Fruit fly (Drosophila melanogaster) whole organism, embryonic: ENCODE measurements around the gene DEF8.

Experiments
- Antp ChIP-seq: fragments of 200-800 bp; sonication (Bioruptor generic); optimal IDR thresholded peaks from 3 replicates; lab custom pipeline; 2016; ENCODE audit warnings: missing biosample characterization, missing genetic modification characterization
- BtbVII ChIP-seq: fragments of 200-800 bp; sonication (Bioruptor generic); optimal IDR thresholded peaks from 3 replicates; lab custom pipeline; 2017; ENCODE audit warnings: missing biosample characterization, mild to moderate bottlenecking, missing genetic modification characterization
- CG10267 ChIP-seq: fragments of 200-800 bp; sonication (Bioruptor generic); optimal IDR thresholded peaks from 2 replicates; lab custom pipeline; 2018; ENCODE audit warnings: missing biosample characterization, mild to moderate bottlenecking, missing genetic modification characterization, moderate library complexity
- CG10654 ChIP-seq: fragments of 200-800 bp; sonication (Bioruptor generic); optimal IDR thresholded peaks from 2 replicates; lab custom pipeline; 2016; ENCODE audit warnings: missing biosample characterization, missing genetic modification characterization
- CG11456 ChIP-seq: fragments of 200-800 bp; sonication (Bioruptor generic); IDR thresholded peaks from 3 replicates; pipeline ENCODE4 v1.3.6; 2022; ENCODE audit warnings: missing biosample characterization, missing genetic modification characterization
- CG11695 ChIP-seq: fragments of 200-800 bp; sonication (Bioruptor generic); IDR thresholded peaks from 3 replicates; pipeline ENCODE4 v1.3.6; 2022; ENCODE audit warnings: missing biosample characterization, missing genetic modification characterization
- CG13775 ChIP-seq: fragments of 200-800 bp; sonication (Bioruptor generic); optimal IDR thresholded peaks from 3 replicates; lab custom pipeline; 2017; ENCODE audit warnings: missing biosample characterization, mild to moderate bottlenecking, missing genetic modification characterization
- CG13894 ChIP-seq: fragments of 200-800 bp; sonication (Bioruptor generic); optimal IDR thresholded peaks from 3 replicates; lab custom pipeline; 2018; ENCODE audit warnings: missing biosample characterization, mild to moderate bottlenecking, missing genetic modification characterization, moderate library complexity
- CG14860 ChIP-seq: fragments of 200-800 bp; sonication (Bioruptor generic); IDR thresholded peaks from 3 replicates; pipeline ENCODE4 v1.3.6; 2022; ENCODE audit warnings: missing biosample characterization, missing genetic modification characterization; ENCODE audit not compliant: partially characterized antibody
- CG16779 ChIP-seq: fragments of 200-800 bp; sonication (Bioruptor generic); IDR thresholded peaks from 2 replicates; pipeline ENCODE4 v1.3.6; 2022; ENCODE audit warnings: missing biosample characterization, missing genetic modification characterization
- CG17612 ChIP-seq: fragments of 200-800 bp; sonication (Bioruptor generic); IDR thresholded peaks from 2 replicates; pipeline ENCODE4 v1.3.6; 2022; ENCODE audit warnings: missing biosample characterization, missing genetic modification characterization
- CG2199 ChIP-seq: fragments of 200-800 bp; sonication (Bioruptor generic); IDR thresholded peaks from 3 replicates; pipeline ENCODE4 v1.3.6; 2022; ENCODE audit warnings: missing biosample characterization, missing genetic modification characterization
- CG3281 ChIP-seq: fragments of 200-800 bp; sonication (Bioruptor generic); optimal IDR thresholded peaks from 3 replicates; lab custom pipeline; 2017; ENCODE audit warnings: missing biosample characterization, mild to moderate bottlenecking, missing genetic modification characterization
- CG33557 ChIP-seq: fragments of 200-800 bp; sonication (Bioruptor generic); optimal IDR thresholded peaks from 2 replicates; lab custom pipeline; 2019; ENCODE audit warnings: missing biosample characterization, mild to moderate bottlenecking, missing genetic modification characterization, moderate library complexity
- CG4360 ChIP-seq: fragments of 200-800 bp; sonication (Bioruptor generic); IDR thresholded peaks from 2 replicates; pipeline ENCODE4 v1.3.6; 2022; ENCODE audit warnings: missing biosample characterization, missing genetic modification characterization
- CG43689 ChIP-seq: fragments of 200-800 bp; sonication (Bioruptor generic); IDR thresholded peaks from 2 replicates; pipeline ENCODE4 v1.3.6; 2022; ENCODE audit warnings: missing biosample characterization, missing genetic modification characterization
- CG6854 ChIP-seq: fragments of 200-800 bp; sonication (Bioruptor generic); optimal IDR thresholded peaks from 3 replicates; lab custom pipeline; 2017; ENCODE audit warnings: missing biosample characterization, mild to moderate bottlenecking, missing genetic modification characterization
- CG7786 ChIP-seq: fragments of 200-800 bp; sonication (Bioruptor generic); optimal IDR thresholded peaks from 2 replicates; lab custom pipeline; 2016; ENCODE audit warnings: missing biosample characterization, missing genetic modification characterization
- CG8944 ChIP-seq: fragments of 200-800 bp; sonication (Bioruptor generic); optimal IDR thresholded peaks from 3 replicates; lab custom pipeline; 2016; ENCODE audit warnings: missing biosample characterization, missing genetic modification characterization
- D19A ChIP-seq: fragments of 200-800 bp; optimal IDR thresholded peaks from 3 replicates; lab custom pipeline; 2019; ENCODE audit warnings: missing biosample characterization, mild to moderate bottlenecking, missing genetic modification characterization, moderate library complexity
- Deaf1 ChIP-seq: fragments of 200-800 bp; optimal IDR thresholded peaks from 3 replicates; lab custom pipeline; 2019; ENCODE audit warnings: missing biosample characterization, mild to moderate bottlenecking, missing genetic modification characterization, moderate library complexity
- Gug ChIP-seq: fragments of 200-800 bp; sonication (Bioruptor generic); IDR thresholded peaks from 4 replicates; pipeline ENCODE4 v1.3.6; 2022; ENCODE audit warnings: missing biosample characterization, missing genetic modification characterization
- HLH3B ChIP-seq: fragments of 200-800 bp; sonication (Bioruptor generic); IDR thresholded peaks from 2 replicates; pipeline ENCODE4 v1.3.6; 2022; ENCODE audit warnings: missing biosample characterization, missing genetic modification characterization
- Hand ChIP-seq: fragments of 200-800 bp; sonication (Bioruptor generic); optimal IDR thresholded peaks from 2 replicates; lab custom pipeline; 2017; ENCODE audit warnings: mild to moderate bottlenecking, missing biosample characterization, missing genetic modification reagents, missing genetic modification characterization
- NC2α ChIP-seq: fragments of 200-800 bp; sonication (Bioruptor generic); optimal IDR thresholded peaks from 2 replicates; lab custom pipeline; 2016; ENCODE audit warnings: missing biosample characterization, missing genetic modification characterization
- Rfx ChIP-seq: fragments of 200-800 bp; sonication (Bioruptor generic); IDR thresholded peaks from 2 replicates; pipeline ENCODE4 v1.3.6; 2022; ENCODE audit warnings: missing biosample characterization, missing genetic modification characterization
- Side ChIP-seq: fragments of 200-800 bp; sonication (Bioruptor generic); optimal IDR thresholded peaks from 2 replicates; lab custom pipeline; 2016; ENCODE audit warnings: missing biosample characterization, missing genetic modification characterization
- Sin3A ChIP-seq: fragments of >200 bp; optimal IDR thresholded peaks from 2 replicates; lab custom pipeline; 2018
- Spps ChIP-seq: fragments of 200-800 bp; sonication (Bioruptor generic); optimal IDR thresholded peaks from 2 replicates; lab custom pipeline; 2018; ENCODE audit warnings: missing biosample characterization, mild to moderate bottlenecking, missing genetic modification characterization
- Sry-δ ChIP-seq: fragments of 200-800 bp; sonication (Bioruptor generic); optimal IDR thresholded peaks from 2 replicates; lab custom pipeline; 2016; ENCODE audit warnings: missing biosample characterization, missing genetic modification characterization
- Ssrp ChIP-seq: fragments of 200-800 bp; sonication (Bioruptor generic); optimal IDR thresholded peaks from 2 replicates; lab custom pipeline; 2018; ENCODE audit warnings: missing biosample characterization, mild to moderate bottlenecking, missing genetic modification characterization, moderate library complexity
- TFAM ChIP-seq: fragments of 200-800 bp; sonication (Bioruptor generic); optimal IDR thresholded peaks from 2 replicates; lab custom pipeline; 2017; ENCODE audit warnings: missing biosample characterization, missing genetic modification characterization, inconsistent platforms
- chm ChIP-seq: fragments of 200-800 bp; sonication (Bioruptor generic); IDR thresholded peaks from 2 replicates; pipeline ENCODE4 v1.3.6; 2022; ENCODE audit warnings: missing biosample characterization, missing genetic modification characterization
- crp ChIP-seq, 2 experiments: fragments of 200-800 bp; sonication (Bioruptor generic); optimal IDR thresholded peaks; 2 replicates in 1 of 2; 3 replicates in 1 of 2; lab custom pipeline; 2017; ENCODE audit warnings: missing biosample characterization in 2 of 2, missing genetic modification characterization in 2 of 2, mild to moderate bottlenecking in 1 of 2, moderate library complexity in 1 of 2
- fd3F ChIP-seq: fragments of 200-800 bp; sonication (Bioruptor generic); optimal IDR thresholded peaks from 2 replicates; lab custom pipeline; 2018; ENCODE audit warnings: missing biosample characterization, mild to moderate bottlenecking, missing genetic modification characterization, moderate library complexity
- gsb ChIP-seq: fragments of 200-800 bp; sonication (Bioruptor generic); IDR thresholded peaks from 2 replicates; pipeline ENCODE4 v1.3.6; 2022; ENCODE audit warnings: missing biosample characterization, missing genetic modification characterization
- jigr1 ChIP-seq: fragments of 200-800 bp; sonication (Bioruptor generic); IDR thresholded peaks from 3 replicates; pipeline ENCODE4 v1.3.6; 2022; ENCODE audit warnings: missing biosample characterization, missing genetic modification characterization
- kay ChIP-seq: fragments of 200-800 bp; sonication (Bioruptor generic); optimal IDR thresholded peaks from 2 replicates; lab custom pipeline; 2016; ENCODE audit warnings: missing biosample characterization, missing genetic modification characterization
- kni ChIP-seq: fragments of 200-800 bp; sonication (Bioruptor generic); optimal IDR thresholded peaks from 3 replicates; lab custom pipeline; 2017; ENCODE audit warnings: mild to moderate bottlenecking, missing biosample characterization, missing genetic modification reagents, missing genetic modification characterization
- lilli ChIP-seq: fragments of 200-800 bp; sonication (Bioruptor generic); optimal IDR thresholded peaks from 3 replicates; lab custom pipeline; 2016; ENCODE audit warnings: missing biosample characterization, missing genetic modification characterization
- nerfin-2 ChIP-seq: fragments of 200-800 bp; sonication (Bioruptor generic); IDR thresholded peaks from 2 replicates; pipeline ENCODE4 v1.3.6; 2022; ENCODE audit warnings: missing biosample characterization, missing genetic modification characterization; ENCODE audit not compliant: partially characterized antibody
- nmo ChIP-seq: fragments of 200-800 bp; sonication (Bioruptor generic); optimal IDR thresholded peaks from 2 replicates; lab custom pipeline; 2018; ENCODE audit warnings: missing biosample characterization, mild to moderate bottlenecking, missing genetic modification characterization, moderate library complexity
- nom ChIP-seq: fragments of 200-800 bp; sonication (Bioruptor generic); optimal IDR thresholded peaks from 2 replicates; lab custom pipeline; 2017; ENCODE audit warnings: missing biosample characterization, missing genetic modification characterization, mild to moderate bottlenecking, moderate library complexity, missing genetic modification reagents
- prd ChIP-seq, 3 experiments: fragments of >200 bp in 2 of 3; fragments of 200-800 bp in 1 of 3; sonication (Bioruptor generic) in 1 of 3; optimal IDR thresholded peaks in 2 of 3; IDR thresholded peaks in 1 of 3; 2 replicates in 2 of 3; 3 replicates in 1 of 3; pipeline versions ENCODE4 v1.3.6 to Lab custom; 2017 to 2022; ENCODE audit warnings: missing biosample characterization in 1 of 3, missing genetic modification characterization in 1 of 3
- pzg ChIP-seq: fragments of 200-800 bp; sonication (Bioruptor generic); optimal IDR thresholded peaks from 3 replicates; lab custom pipeline; 2018; ENCODE audit warnings: missing biosample characterization, mild to moderate bottlenecking, missing genetic modification characterization, moderate library complexity
- run ChIP-seq: fragments of 200-800 bp; sonication (Bioruptor generic); optimal IDR thresholded peaks from 3 replicates; lab custom pipeline; 2018; ENCODE audit warnings: missing biosample characterization, mild to moderate bottlenecking, missing genetic modification characterization
- sens ChIP-seq: fragments of 200-800 bp; sonication (Bioruptor generic); peaks from one replicate; lab custom pipeline; 2016; ENCODE audit warnings: missing biosample characterization, missing genetic modification characterization
- tll ChIP-seq, 2 experiments: fragments of 200-800 bp in 1 of 2; fragments of >200 bp in 1 of 2; sonication (Bioruptor generic) in 1 of 2; optimal IDR thresholded peaks; 2 replicates each; lab custom pipeline; 2017 to 2019; ENCODE audit warnings: missing biosample characterization in 2 of 2, missing genetic modification characterization in 2 of 2, mild to moderate bottlenecking in 1 of 2, moderate library complexity in 1 of 2
- unc-4 ChIP-seq: fragments of 200-800 bp; sonication (Bioruptor generic); IDR thresholded peaks from 2 replicates; pipeline ENCODE4 v1.3.6; 2022; ENCODE audit warnings: missing biosample characterization, missing genetic modification characterization; ENCODE audit not compliant: partially characterized antibody
- yki ChIP-seq: fragments of >200 bp; optimal IDR thresholded peaks from 3 replicates; lab custom pipeline; 2018

The DEF8 gene

DNA sequence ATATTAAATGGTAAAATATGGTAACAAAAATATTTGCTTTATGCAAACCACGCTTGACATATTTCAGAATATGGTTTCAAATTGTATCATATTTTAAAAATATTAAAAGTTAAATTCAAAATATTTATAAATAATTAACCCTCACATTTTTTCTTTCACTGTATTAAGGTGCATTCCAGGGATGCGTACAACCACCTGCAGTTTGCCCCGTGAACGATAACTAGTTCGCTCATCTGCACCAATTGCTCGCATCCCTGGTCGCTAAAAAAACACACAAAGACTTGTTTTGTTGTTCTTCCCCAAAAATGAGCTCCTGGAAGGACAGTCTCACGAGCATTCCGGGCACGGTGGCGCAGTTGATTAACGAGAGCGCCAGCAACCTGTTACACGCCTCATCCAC lies at the start of gene DEF8:
DEF8 (plus strand) TSS at position 229 of the 400 bp plus-strand sequence.
- TF ChIP-seq CG13894 (tag; lab: Kevin White, UChicago) (no peak), nmo (GFP tag; lab: Kevin White, UChicago) (peak; percentile 92), Sin3A (lab: Kevin White, UChicago) (peak; percentile 60), CG43689 (peak; percentile 73), CG3281 (peak; percentile 82), CG7786 (GFP tag; lab: Kevin White, UChicago) (peak; percentile 3), tll (GFP tag; optimal IDR thresholded peaks at IDR 0.05; lab: Kevin White, UChicago) (no peak), D19A (tag; lab: Kevin White, UChicago) (peak; percentile 87), CG17612 (0 out of 2 replicates have a peak, but pooled peaks have one; percentile 29), Deaf1 (tag; lab: Kevin White, UChicago) (peak; percentile 71), HLH3B (GFP tag; lab: Robert Waterston, UW) (peak; percentile 94), CG11695 (peak; percentile 88), CG10654 (GFP tag; lab: Kevin White, UChicago) (peak; percentile 77), CG13775 (peak; percentile 81), pzg (peak; percentile 61), CG10267 (peak; percentile 88), chm (peak; percentile 77), kni (GFP tag; lab: Kevin White, UChicago) (peak; percentile 40), CG8944 (GFP tag; lab: Kevin White, UChicago) (no peak), kay (GFP tag; lab: Kevin White, UChicago) (peak; percentile 74), NC2α (peak; percentile 17), BtbVII (peak; percentile 61), Side (GFP tag; lab: Kevin White, UChicago) (no peak), CG14860 (GFP tag; lab: Robert Waterston, UW) (no peak; the same call in 2 of the 3 replicates), fd3F (peak; percentile 77), unc-4 (GFP tag; lab: Robert Waterston, UW) (0 out of 2 replicates have a peak, but pooled peaks have one; percentile 12), run (tag; lab: Kevin White, UChicago) (peak; percentile 67), nerfin-2 (GFP tag; lab: Robert Waterston, UW) (no peak), jigr1 (GFP tag; lab: Robert Waterston, UW) (no peak), Antp (GFP tag; lab: Kevin White, UChicago) (peak; percentile 52), Gug (GFP tag; lab: Robert Waterston, UW) (peak; percentile 48; the same call in 1 of the 4 replicates), prd (optimal IDR thresholded peaks at IDR 0.05; lab: Kevin White, UChicago) (no peak), prd (GFP tag; IDR thresholded peaks at IDR 0.05; lab: Robert Waterston, UW) (peak; percentile 86), CG4360 (GFP tag; lab: Robert Waterston, UW) (peak; percentile 30), Rfx (peak; percentile 88), nom (GFP tag; lab: Kevin White, UChicago) (peak; percentile 74), CG2199 (GFP tag; lab: Robert Waterston, UW) (no peak), TFAM (no peak), lilli (peak; percentile 76), Spps (tag; lab: Kevin White, UChicago) (peak; percentile 86), gsb (peak; percentile 60), CG33557 (GFP tag; lab: Kevin White, UChicago) (peak; percentile 78), crp (GFP tag; optimal IDR thresholded peaks at IDR 0.05; lab: Kevin White, UChicago) (peak in 1 of 2 experiments; percentile 40), Ssrp (tag; lab: Kevin White, UChicago) (peak; percentile 87), Hand (GFP tag; lab: Kevin White, UChicago) (peak; percentile 55), yki (lab: Kevin White, UChicago) (no peak), CG6854 (peak; percentile 64), sens (GFP tag; lab: Kevin White, UChicago) (peak; percentile 85), Sry-δ (GFP tag; lab: Kevin White, UChicago) (peak; percentile 44), CG16779 (GFP tag; lab: Robert Waterston, UW) (no peak), CG11456 (GFP tag; lab: Robert Waterston, UW) (peak; percentile 78)
